Worm (Caenorhabditis elegans) whole organism, L4/young adult: Measurements from ENCODE around the gene his-4.

ENCODE experiments used
- W03F9.2 ChIP-seq: fragments of 150-350 bp; optimal IDR thresholded peaks from 2 replicates; lab custom pipeline; 2014; ENCODE audit warnings: missing biosample characterization, missing genetic modification characterization
- dao-5 ChIP-seq: sonication (generic microtip); optimal IDR thresholded peaks from 2 replicates; lab custom pipeline; 2016; ENCODE audit warnings: missing genotype, missing genetic modification characterization, moderate library complexity, missing compliant biosample characterization
- him-1 ChIP-seq: sonication (generic microtip); optimal IDR thresholded peaks from 2 replicates; lab custom pipeline; 2016; ENCODE audit warnings: missing genotype, missing genetic modification reagents, missing genetic modification characterization, missing compliant biosample characterization

his-4 gene

ce11 chrV:16024917-16025316 is 15.4 kb downstream of the his-4 start:
- no peak for TF ChIP-seq dao-5 (tag; lab: Kevin White, UChicago)

- TF ChIP-seq W03F9.2 (tag; lab: Kevin White, UChicago), result no peak
- TF ChIP-seq him-1 (tag; lab: Kevin White, UChicago), result no peak
- no peak for TF ChIP-seq dao-5 (tag; lab: Kevin White, UChicago)
Observed at ce11 chrV:16024300-16024699, 16.0 kb downstream of the his-4 start, which contains the start of gene T10C6.6. Gene T10C6.6 (plus strand): TSS chrV:16024326.

ce11 chrV:16023559-16023958 is 16.8 kb downstream of the his-4 start:
- no peak for TF ChIP-seq him-1 (tag; lab: Kevin White, UChicago)

ce11 chrV:16023051-16023450 is 17.3 kb downstream of the his-4 start, which contains the start of gene cwc-15:
Gene cwc-15 (plus strand): TSS chrV:16023351.
- TF ChIP-seq him-1 (tag; lab: Kevin White, UChicago) (no peak), dao-5 (tag; lab: Kevin White, UChicago) (no peak), W03F9.2 (tag; lab: Kevin White, UChicago) (no peak)

- TF ChIP-seq him-1 (tag; lab: Kevin White, UChicago), result no peak
- no peak for TF ChIP-seq W03F9.2 (tag; lab: Kevin White, UChicago)
- no peak for TF ChIP-seq dao-5 (tag; lab: Kevin White, UChicago)
Observed at ce11 chrV:16022600-16022999, 17.7 kb downstream of the his-4 start.

- TF ChIP-seq him-1 (tag; lab: Kevin White, UChicago), result no peak
Observed at ce11 chrV:16020042-16020441, 20.3 kb downstream of the his-4 start, which contains the start of gene srx-44. Gene srx-44 (plus strand): TSS chrV:16020342.

ce11 chrV:16017671-16018070 is 22.6 kb downstream of the his-4 start, which contains the start of gene srx-43:
Gene srx-43 (plus strand): TSS chrV:16017971.
- TF ChIP-seq him-1 (tag; lab: Kevin White, UChicago), result no peak
- no peak for TF ChIP-seq dao-5 (tag; lab: Kevin White, UChicago)
- TF ChIP-seq W03F9.2 (tag; lab: Kevin White, UChicago), result no peak

ce11 chrV:16016977-16017376 is 23.3 kb downstream of the his-4 start:
- no peak for TF ChIP-seq dao-5 (tag; lab: Kevin White, UChicago)
- TF ChIP-seq W03F9.2 (tag; lab: Kevin White, UChicago), result no peak
- TF ChIP-seq him-1 (tag; lab: Kevin White, UChicago), result no peak

ce11 chrV:16015652-16016051 is 24.7 kb downstream of the his-4 start, which contains the start of gene str-232:
Gene str-232 (minus strand): TSS chrV:16015752.
- TF ChIP-seq W03F9.2 (tag; lab: Kevin White, UChicago) (no peak), him-1 (tag; lab: Kevin White, UChicago) (no peak), dao-5 (tag; lab: Kevin White, UChicago) (no peak)

- TF ChIP-seq W03F9.2 (tag; lab: Kevin White, UChicago) (no peak), dao-5 (tag; lab: Kevin White, UChicago) (no peak), him-1 (tag; lab: Kevin White, UChicago) (no peak)
Observed at ce11 chrV:16009564-16009963, 30.8 kb downstream of the his-4 start, which contains the start of gene str-233. Gene str-233 (minus strand): TSS chrV:16009664.

- no peak for TF ChIP-seq him-1 (tag; lab: Kevin White, UChicago)
- TF ChIP-seq dao-5 (tag; lab: Kevin White, UChicago), result no peak
- TF ChIP-seq W03F9.2 (tag; lab: Kevin White, UChicago), result no peak
Observed at ce11 chrV:16007505-16007904, 32.8 kb downstream of the his-4 start, which contains the start of gene str-231. Gene str-231 (minus strand): TSS chrV:16007605.

- TF ChIP-seq W03F9.2 (tag; lab: Kevin White, UChicago), result no peak
- no peak for TF ChIP-seq him-1 (tag; lab: Kevin White, UChicago)
- TF ChIP-seq dao-5 (tag; lab: Kevin White, UChicago), result no peak
Observed at ce11 chrV:16002288-16002687, 38.0 kb downstream of the his-4 start, which contains the start of gene nhr-63. Gene nhr-63 (plus strand): TSS chrV:16002588.

ce11 chrV:16000433-16000832 is 39.9 kb downstream of the his-4 start, which contains the start of gene nhr-50:
Gene nhr-50 (minus strand): TSS chrV:16000631.
- TF ChIP-seq dao-5 (tag; lab: Kevin White, UChicago), result no peak
- no peak for TF ChIP-seq W03F9.2 (tag; lab: Kevin White, UChicago)
- no peak for TF ChIP-seq him-1 (tag; lab: Kevin White, UChicago)

ce11 chrV:15996655-15997186 is 43.6 kb downstream of the his-4 start, which contains the start of the genes C06C6.9 and C06C6.8:
Gene C06C6.9 (minus strand): TSS chrV:15996755.
Gene C06C6.8 (plus strand): TSS chrV:15997136.
- TF ChIP-seq him-1 (tag; lab: Kevin White, UChicago), result no peak
- TF ChIP-seq dao-5 (tag; lab: Kevin White, UChicago), result no peak
- TF ChIP-seq W03F9.2 (tag; lab: Kevin White, UChicago), result no peak
